Fruit fly (Drosophila melanogaster) Kc167 (cell line): ENCODE results near the gene Prp6.

Experiments used
- Myc ChIP-seq: fragments of >200 bp; optimal IDR thresholded peaks from 2 replicates; lab custom pipeline; 2017; ENCODE audit warnings: missing external identifiers
- Sin3A ChIP-seq: fragments of >200 bp; optimal IDR thresholded peaks from 2 replicates; lab custom pipeline; 2018; ENCODE audit warnings: missing external identifiers
- h ChIP-seq: fragments of >200 bp; optimal IDR thresholded peaks from 3 replicates; lab custom pipeline; 2018; ENCODE audit warnings: missing external identifiers
- insv ChIP-seq: fragments of >200 bp; optimal IDR thresholded peaks from 3 replicates; lab custom pipeline; 2018; ENCODE audit warnings: missing external identifiers
- psq ChIP-seq: fragments of >200 bp; optimal IDR thresholded peaks from 2 replicates; lab custom pipeline; 2017; ENCODE audit warnings: missing external identifiers
- ttk ChIP-seq: sonication (Bioruptor generic); optimal IDR thresholded peaks from 2 replicates; lab custom pipeline; 2017; ENCODE audit warnings: missing external identifiers

Prp6 gene

DNA sequence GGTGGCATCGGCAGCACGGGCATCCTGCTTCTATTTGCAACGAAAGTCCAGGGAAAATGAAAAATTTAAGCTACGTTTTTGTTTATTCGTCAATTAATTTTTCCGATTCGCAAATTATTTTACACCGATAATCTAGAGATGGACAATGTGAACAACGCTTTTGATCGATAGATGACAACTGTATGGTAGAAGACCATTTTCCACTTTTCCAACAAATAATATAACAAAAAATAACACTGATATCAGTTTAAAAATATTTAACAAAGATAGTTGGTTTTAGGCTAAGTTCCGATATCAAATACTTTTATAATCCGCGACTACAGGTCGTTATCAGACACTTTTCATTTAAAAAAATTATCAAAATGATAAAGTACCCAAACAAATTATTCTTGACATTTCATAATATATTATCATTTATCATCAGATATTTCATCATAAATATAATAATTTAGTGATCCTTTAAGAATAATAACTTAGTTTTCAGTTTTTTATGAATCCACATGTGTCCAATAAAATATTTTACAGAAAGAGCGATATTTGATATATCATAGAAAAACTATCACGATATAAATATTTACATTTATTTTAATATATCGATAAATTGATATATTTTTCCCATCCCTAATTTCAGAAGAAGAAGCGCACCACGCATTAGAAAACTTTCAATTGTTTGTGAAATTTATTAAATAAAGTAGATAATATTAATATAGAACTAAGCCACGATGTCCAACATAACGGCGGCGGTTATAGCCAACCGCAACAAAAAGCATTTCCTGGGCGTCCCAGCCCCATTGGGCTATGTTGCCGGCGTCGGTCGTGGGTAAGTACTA lies at the start of gene Prp6, which contains the start of gene CSN1b:
Prp6 (plus strand) TSS at position 601 of the 830 bp plus-strand sequence.
CSN1b (minus strand) TSS at position 159 of the 830 bp plus-strand sequence.
- TF ChIP-seq Myc (lab: Kevin White, UChicago) (no peak), insv (lab: Kevin White, UChicago) (no peak), h (lab: Kevin White, UChicago) (no peak), Sin3A (no peak), ttk (lab: Kevin White, UChicago) (no peak), psq (lab: Kevin White, UChicago) (no peak)

DNA sequence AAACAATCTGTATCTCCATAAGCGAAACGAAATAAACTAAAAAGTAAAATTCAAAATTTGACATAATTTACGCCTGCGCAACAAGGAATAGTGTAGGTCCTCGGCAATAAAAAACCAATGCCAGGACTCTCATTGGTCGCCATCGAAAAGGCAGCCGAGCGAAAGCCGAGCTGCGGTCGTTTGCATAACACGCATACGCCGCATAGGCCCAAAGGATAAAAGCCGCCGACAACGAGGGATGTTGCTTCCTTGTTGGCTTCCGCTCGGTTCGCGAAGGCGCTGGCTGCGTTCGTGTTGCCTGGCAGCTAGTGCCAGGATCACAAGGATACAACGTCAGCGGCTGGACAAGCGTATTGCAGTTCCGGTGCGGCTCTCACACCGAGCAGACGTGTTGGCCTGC lies 44.7 kb upstream of the Prp6 start:
- no peak for TF ChIP-seq ttk (lab: Kevin White, UChicago)
- TF ChIP-seq psq (lab: Kevin White, UChicago), result no peak
- TF ChIP-seq insv (lab: Kevin White, UChicago), result no peak
- no peak for TF ChIP-seq Myc (lab: Kevin White, UChicago)
- TF ChIP-seq h (lab: Kevin White, UChicago), result no peak
- TF ChIP-seq Sin3A, result no peak

DNA sequence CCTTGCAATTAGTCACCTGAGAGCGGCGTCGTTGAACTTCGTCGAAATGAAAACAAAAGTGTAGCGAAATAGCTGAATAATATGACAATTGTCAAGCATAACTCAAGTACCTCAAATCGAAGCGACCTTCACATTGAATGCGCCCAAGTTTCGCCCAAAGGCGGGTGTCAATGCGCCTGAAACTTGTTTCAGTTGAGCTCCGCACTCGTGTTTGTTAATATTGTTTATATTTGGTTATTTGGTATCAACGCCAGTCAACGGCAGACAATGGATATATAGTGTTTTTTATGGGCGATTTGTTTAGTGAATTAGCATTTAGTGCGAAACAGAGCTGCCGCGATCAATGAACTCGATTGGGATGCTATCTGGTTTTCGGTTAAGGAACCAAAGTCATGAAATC lies 43.3 kb upstream of the Prp6 start:
- TF ChIP-seq ttk (lab: Kevin White, UChicago) (no peak), h (lab: Kevin White, UChicago) (no peak), insv (lab: Kevin White, UChicago) (no peak), Myc (lab: Kevin White, UChicago) (no peak), Sin3A (no peak), psq (lab: Kevin White, UChicago) (no peak)

DNA sequence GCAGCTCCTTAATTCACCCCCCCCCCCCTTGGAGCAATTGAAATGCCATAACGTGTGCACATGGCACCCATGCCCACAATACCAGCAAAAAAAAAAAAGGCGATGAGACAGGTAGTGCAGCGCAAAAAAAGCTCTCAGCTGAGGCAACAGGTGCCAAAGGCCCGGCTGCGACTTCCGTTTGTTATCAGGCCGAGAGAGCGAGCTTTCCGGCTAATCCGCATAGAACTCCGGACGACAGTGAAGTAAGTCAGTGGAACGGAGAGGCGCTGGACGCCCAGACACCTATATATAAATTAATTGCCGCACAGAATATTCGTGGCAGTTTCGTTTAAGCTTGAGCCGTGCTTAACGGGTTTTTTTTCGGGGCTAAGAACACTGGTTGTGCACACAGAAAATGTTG lies 41.8 kb upstream of the Prp6 start, which contains the start of gene CG6865:
CG6865 (plus strand) TSS at position 321 of the 400 bp plus-strand sequence.
- no peak for TF ChIP-seq Myc (lab: Kevin White, UChicago)
- TF ChIP-seq insv (lab: Kevin White, UChicago), result no peak
- no peak for TF ChIP-seq h (lab: Kevin White, UChicago)
- TF ChIP-seq ttk (lab: Kevin White, UChicago), result no peak
- TF ChIP-seq Sin3A, result no peak
- no peak for TF ChIP-seq psq (lab: Kevin White, UChicago)

DNA sequence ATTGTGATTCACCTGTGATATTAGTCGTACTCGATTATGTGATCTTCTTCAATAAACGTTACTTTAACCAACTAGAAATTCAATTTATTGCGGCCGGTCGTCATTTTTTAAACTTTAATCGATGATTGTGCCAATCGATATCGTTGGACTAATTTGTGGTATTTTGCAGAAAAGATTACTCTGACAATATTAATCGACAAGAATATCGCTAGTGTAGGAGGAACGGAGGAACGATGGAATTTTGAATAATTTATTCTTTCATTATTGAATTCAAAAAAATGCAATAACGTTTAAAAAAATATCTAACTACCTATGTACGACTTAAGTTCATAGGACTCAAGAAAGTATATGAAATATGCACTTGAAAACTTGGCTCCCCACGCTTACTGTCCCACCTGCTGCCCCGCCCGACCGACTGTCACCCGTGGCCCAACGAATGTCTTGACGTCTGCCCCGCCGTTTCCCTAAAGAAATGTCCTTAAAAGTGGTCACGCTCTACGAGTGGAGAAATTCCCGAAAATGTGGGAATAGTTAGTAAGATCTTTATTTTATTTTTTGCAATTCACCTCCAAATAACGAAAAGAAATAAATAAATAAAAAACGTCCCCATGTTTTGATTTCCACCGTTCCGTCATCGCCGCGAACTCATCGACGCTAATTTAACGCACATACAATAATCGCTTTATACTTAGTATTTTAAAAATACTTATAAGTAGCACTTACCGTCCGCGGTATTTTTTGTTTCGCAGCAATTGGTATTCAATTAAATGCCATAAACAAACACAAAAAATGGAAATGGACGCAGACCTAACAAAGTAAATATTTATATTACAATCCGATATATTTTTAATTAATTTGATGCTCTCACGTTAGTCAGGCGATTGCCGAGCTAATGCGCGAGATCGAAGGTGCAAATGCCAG lies 39.5 kb upstream of the Prp6 start, which contains the start of gene CG14074:
CG14074 (plus strand) TSS at position 779 of the 921 bp plus-strand sequence.
- TF ChIP-seq Sin3A (no peak), Myc (lab: Kevin White, UChicago) (no peak), ttk (lab: Kevin White, UChicago) (no peak), psq (lab: Kevin White, UChicago) (no peak), h (lab: Kevin White, UChicago) (no peak), insv (lab: Kevin White, UChicago) (no peak)

DNA sequence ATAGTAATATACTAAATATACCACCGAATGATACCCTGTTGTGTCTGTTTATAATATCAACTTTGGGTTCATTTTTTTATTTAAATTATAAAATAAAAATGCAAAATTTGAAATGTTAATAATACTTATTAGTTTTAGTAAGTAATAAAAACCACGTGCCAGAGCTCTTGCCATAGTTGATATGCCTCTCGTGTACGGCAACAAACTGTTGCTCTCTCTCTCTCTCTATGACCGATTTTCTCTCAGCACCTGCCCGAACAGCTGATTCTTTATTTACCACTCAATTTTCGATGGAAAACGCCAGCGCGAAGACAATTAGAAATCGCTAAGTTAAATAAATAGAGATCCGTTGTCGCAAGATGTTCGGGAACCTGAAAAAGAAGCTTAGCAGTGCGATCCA lies 37.7 kb upstream of the Prp6 start, which contains the start of gene Dysb:
Dysb (plus strand) TSS at position 251 of the 400 bp plus-strand sequence.
- no peak for TF ChIP-seq insv (lab: Kevin White, UChicago)
- TF ChIP-seq Myc (lab: Kevin White, UChicago), result no peak
- no peak for TF ChIP-seq ttk (lab: Kevin White, UChicago)
- no peak for TF ChIP-seq h (lab: Kevin White, UChicago)
- TF ChIP-seq psq (lab: Kevin White, UChicago), result no peak
- TF ChIP-seq Sin3A, result no peak

DNA sequence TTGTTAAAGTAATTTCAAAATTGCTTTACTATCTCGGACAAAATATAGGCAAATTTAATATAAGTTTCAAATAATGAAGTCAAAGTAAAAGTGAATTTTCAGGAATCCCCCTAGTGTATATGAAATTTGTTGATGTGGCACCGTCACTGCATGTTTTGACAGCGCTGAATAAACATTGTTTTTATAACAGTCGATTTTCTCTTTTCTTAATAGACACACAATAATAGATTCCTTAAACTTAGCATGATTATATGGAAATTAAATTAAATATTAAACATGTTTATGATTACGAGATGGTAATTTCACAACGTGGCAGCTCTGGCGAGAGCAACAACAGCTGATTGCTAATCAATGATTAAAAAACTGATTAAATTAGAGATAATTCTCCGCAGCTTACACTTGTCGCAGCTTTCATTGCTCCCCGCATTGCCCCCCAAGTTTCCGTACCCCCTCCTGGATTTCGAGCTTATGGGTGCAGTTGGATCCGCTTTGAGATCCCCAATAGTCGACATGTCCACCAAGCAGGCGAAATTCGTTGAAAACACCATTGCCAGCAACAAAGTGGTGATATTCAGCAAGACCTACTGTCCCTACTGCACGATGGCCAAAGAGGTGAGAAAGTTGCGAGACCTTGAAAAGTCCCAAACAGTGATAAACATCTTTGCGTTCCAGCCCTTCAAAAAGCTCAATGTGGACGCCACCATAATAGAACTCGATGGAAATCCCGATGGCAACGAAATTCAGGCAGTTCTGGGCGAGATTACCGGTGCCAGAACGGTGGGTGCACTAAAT lies 35.9 kb upstream of the Prp6 start, which contains the start of gene Grx1:
Grx1 (plus strand) TSS at position 196 of the 792 bp plus-strand sequence.
- TF ChIP-seq ttk (lab: Kevin White, UChicago) (no peak), insv (lab: Kevin White, UChicago) (no peak)

DNA sequence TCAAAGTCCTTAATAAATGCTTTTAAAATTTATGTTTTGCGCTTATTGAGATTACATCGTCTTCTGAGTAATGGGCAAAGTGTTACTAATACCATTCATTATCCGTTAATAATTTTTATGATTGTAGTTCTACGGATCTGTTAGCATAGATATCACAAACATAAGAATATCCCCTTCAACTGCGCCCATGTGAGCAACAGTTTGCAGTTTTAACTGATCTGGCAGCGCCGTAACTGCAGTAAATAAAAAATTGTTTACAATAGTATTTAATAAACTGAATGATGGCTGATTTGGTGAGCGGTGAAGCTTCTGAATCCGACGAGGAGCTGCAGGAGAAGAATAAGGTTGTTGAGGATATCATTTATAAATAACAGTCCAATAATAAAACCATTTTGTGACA lies 35.1 kb upstream of the Prp6 start, which contains the start of gene Blos3:
Blos3 (plus strand) TSS at position 198 of the 400 bp plus-strand sequence.
- TF ChIP-seq h (lab: Kevin White, UChicago), result no peak
- no peak for TF ChIP-seq Sin3A

DNA sequence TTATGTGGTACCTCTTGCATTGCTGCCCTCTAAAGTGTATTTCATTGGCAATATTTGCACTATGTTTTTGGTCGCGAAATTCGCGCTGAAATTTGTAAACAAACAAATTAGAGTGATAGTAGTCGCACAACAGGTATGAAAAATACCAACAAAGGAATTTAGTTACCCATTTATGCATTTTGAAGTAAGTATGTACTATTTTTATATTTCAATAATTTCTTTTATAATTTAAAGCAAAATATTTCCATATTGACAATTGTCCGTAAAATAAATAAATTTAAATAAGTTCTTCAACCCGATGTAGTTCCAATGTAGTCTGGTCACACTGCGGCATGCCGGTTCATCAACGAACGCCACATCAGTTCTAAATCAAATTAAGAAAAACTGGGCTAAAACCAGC lies 32.7 kb upstream of the Prp6 start, which contains the start of the genes Rad9 and Uggt:
Rad9 (minus strand) TSS at position 114 of the 400 bp plus-strand sequence.
Uggt (plus strand) TSS at position 308 of the 400 bp plus-strand sequence.
- no peak for TF ChIP-seq Sin3A

DNA sequence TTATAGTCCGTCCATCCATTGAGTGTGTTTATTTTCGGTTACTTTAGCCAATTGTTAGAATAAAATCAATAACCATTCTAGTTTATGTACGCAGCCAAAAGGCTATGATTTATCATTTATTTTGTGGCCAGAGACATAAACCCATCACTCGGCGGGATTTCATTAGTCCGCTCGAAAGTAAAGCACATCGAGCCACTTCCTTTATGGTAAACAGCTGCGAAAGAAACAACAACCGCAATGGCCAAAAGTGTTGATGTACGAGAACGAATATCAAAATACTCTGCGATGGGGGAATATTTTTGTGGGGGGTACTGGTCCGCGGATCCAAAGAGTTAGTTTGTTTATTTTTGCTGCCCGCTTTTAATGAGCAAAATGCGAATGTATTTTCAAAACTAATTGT lies 23.6 kb upstream of the Prp6 start:
- TF ChIP-seq h (lab: Kevin White, UChicago), result no peak

DNA sequence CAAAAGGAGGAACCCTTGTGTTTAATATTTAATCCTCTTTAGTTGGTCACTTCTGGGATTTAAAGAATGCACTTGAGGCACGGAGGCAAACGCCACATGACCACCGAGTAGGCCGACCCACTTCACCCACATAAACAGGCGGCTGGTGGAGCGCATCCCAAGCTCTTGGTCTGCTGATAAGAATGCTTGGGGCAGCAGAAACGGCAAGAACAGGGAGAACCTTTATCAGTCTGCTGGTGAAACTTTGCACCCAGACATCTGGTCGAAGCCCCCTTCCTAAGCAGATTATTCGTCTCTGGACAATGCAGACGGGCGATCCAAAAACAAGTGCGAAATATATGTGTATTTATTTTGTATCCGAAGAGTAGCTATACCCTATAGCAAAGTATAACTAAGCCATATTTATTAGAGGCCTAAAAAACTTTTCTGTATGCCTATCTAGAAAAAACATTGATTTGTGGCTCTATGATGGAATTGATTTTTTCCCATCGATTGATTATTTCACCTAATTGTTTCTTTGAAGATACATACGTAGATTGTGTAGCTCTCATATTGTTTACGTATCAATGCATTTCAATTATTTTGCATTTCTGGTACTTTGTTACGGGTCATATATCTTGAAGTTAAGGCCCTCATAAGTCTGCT lies 15.8 kb upstream of the Prp6 start:
- TF ChIP-seq ttk (lab: Kevin White, UChicago), result no peak
- no peak for TF ChIP-seq Sin3A
- no peak for TF ChIP-seq psq (lab: Kevin White, UChicago)
- TF ChIP-seq h (lab: Kevin White, UChicago), result no peak
- TF ChIP-seq insv (lab: Kevin White, UChicago), result no peak
- TF ChIP-seq Myc (lab: Kevin White, UChicago), result no peak
